Worm (Caenorhabditis elegans) whole organism, mixed stage, embryonic: ENCODE measurements around the gene str-3.

Experiments
- M03D4.4 ChIP-seq: sonication (generic microtip); optimal IDR thresholded peaks from 2 replicates; lab custom pipeline; 2017; ENCODE audit warnings: mild to moderate bottlenecking, missing genetic modification characterization, missing compliant biosample characterization
- bed-3 ChIP-seq: fragments of 200-800 bp; sonication (Bioruptor generic); optimal IDR thresholded peaks from 3 replicates; lab custom pipeline; 2018; ENCODE audit warnings: mild to moderate bottlenecking, missing genetic modification characterization, moderate library complexity, missing compliant biosample characterization
- blmp-1 ChIP-seq: fragments of 150-350 bp; optimal IDR thresholded peaks from 2 replicates; lab custom pipeline; 2014; ENCODE audit warnings: missing biosample characterization, missing genetic modification characterization
- ceh-39 ChIP-seq: fragments of 150-350 bp; optimal IDR thresholded peaks from 2 replicates; lab custom pipeline; 2014; ENCODE audit warnings: missing biosample characterization, missing genetic modification characterization
- ceh-43 ChIP-seq: fragments of 200-800 bp; sonication (Bioruptor generic); optimal IDR thresholded peaks from 2 replicates; lab custom pipeline; 2018; ENCODE audit warnings: mild to moderate bottlenecking, missing genetic modification characterization, moderate library complexity, missing compliant biosample characterization
- ceh-83 ChIP-seq: fragments of 200-800 bp; sonication (Bioruptor generic); optimal IDR thresholded peaks from 2 replicates; lab custom pipeline; 2018; ENCODE audit warnings: mild to moderate bottlenecking, missing genetic modification characterization, missing compliant biosample characterization
- ces-1 ChIP-seq: fragments of 150-350 bp; optimal IDR thresholded peaks from 2 replicates; lab custom pipeline; 2014; ENCODE audit warnings: missing biosample characterization, missing genetic modification reagents, missing genetic modification characterization
- cnd-1 ChIP-seq: fragments of 200-800 bp; sonication (Bioruptor generic); optimal IDR thresholded peaks from 2 replicates; lab custom pipeline; 2018; ENCODE audit warnings: mild to moderate bottlenecking, missing genetic modification characterization, missing compliant biosample characterization
- drap-1 ChIP-seq: fragments of 200-800 bp; sonication (Bioruptor generic); optimal IDR thresholded peaks from 3 replicates; lab custom pipeline; 2018; ENCODE audit warnings: mild to moderate bottlenecking, missing genetic modification characterization, missing compliant biosample characterization
- elt-1 ChIP-seq: sonication (generic microtip); optimal IDR thresholded peaks from 2 replicates; lab custom pipeline; 2017; ENCODE audit warnings: missing genetic modification characterization, mild to moderate bottlenecking, missing compliant biosample characterization, antibody characterized with exemption, moderate library complexity, borderline replicate concordance; ENCODE audit not compliant: insufficient read depth
- elt-3 ChIP-seq: fragments of 150-350 bp; optimal IDR thresholded peaks from 2 replicates; lab custom pipeline; 2014; ENCODE audit warnings: missing biosample characterization, missing genetic modification characterization
- flh-1 ChIP-seq: fragments of 200-800 bp; sonication (Bioruptor generic); optimal IDR thresholded peaks from 2 replicates; lab custom pipeline; 2018; ENCODE audit warnings: mild to moderate bottlenecking, missing genetic modification characterization, moderate library complexity, missing compliant biosample characterization
- ham-2 ChIP-seq: fragments of 200-800 bp; sonication (Bioruptor generic); optimal IDR thresholded peaks from 2 replicates; lab custom pipeline; 2018; ENCODE audit warnings: mild to moderate bottlenecking, missing genetic modification characterization, missing compliant biosample characterization
- hlh-1 ChIP-seq: fragments of 150-350 bp; optimal IDR thresholded peaks from 2 replicates; lab custom pipeline; 2014; ENCODE audit warnings: missing biosample characterization, missing genetic modification reagents, missing genetic modification characterization
- lin-13 ChIP-seq: fragments of 150-350 bp; optimal IDR thresholded peaks from 2 replicates; lab custom pipeline; 2014; ENCODE audit warnings: missing biosample characterization, missing genetic modification characterization
- lin-32 ChIP-seq: fragments of 200-800 bp; sonication (Bioruptor generic); optimal IDR thresholded peaks from 2 replicates; lab custom pipeline; 2018; ENCODE audit warnings: mild to moderate bottlenecking, missing genetic modification characterization, missing compliant biosample characterization
- lsy-2 ChIP-seq: fragments of 150-350 bp; optimal IDR thresholded peaks from 2 replicates; lab custom pipeline; 2014; ENCODE audit warnings: missing biosample characterization, missing genetic modification characterization
- mab-5 ChIP-seq: fragments of 150-350 bp; optimal IDR thresholded peaks from 2 replicates; lab custom pipeline; 2014; ENCODE audit warnings: missing biosample characterization, missing genetic modification characterization
- mep-1 ChIP-seq: fragments of 150-350 bp; optimal IDR thresholded peaks from 2 replicates; lab custom pipeline; 2017; ENCODE audit warnings: missing biosample characterization, missing genetic modification reagents, missing genetic modification characterization, inconsistent platforms
- mls-2 ChIP-seq: sonication (generic microtip); optimal IDR thresholded peaks from 2 replicates; lab custom pipeline; 2016; ENCODE audit warnings: mild to moderate bottlenecking, missing genetic modification characterization, moderate library complexity, missing compliant biosample characterization
- nhr-12 ChIP-seq: fragments of 150-350 bp; optimal IDR thresholded peaks from 2 replicates; lab custom pipeline; 2014; ENCODE audit warnings: missing biosample characterization, missing genetic modification characterization
- nhr-2 ChIP-seq: fragments of 150-350 bp; optimal IDR thresholded peaks from 2 replicates; lab custom pipeline; 2014; ENCODE audit warnings: missing biosample characterization, missing genetic modification characterization
- nhr-237 ChIP-seq: fragments of 150-350 bp; optimal IDR thresholded peaks from 2 replicates; lab custom pipeline; 2014; ENCODE audit warnings: missing biosample characterization, missing genetic modification characterization
- nhr-28 ChIP-seq: fragments of 150-350 bp; optimal IDR thresholded peaks from 2 replicates; lab custom pipeline; 2014; ENCODE audit warnings: missing biosample characterization, missing genetic modification characterization
- nhr-76 ChIP-seq: sonication (generic microtip); optimal IDR thresholded peaks from 2 replicates; lab custom pipeline; 2017; ENCODE audit warnings: missing biosample characterization, missing genetic modification characterization
- pha-4 ChIP-seq: fragments of 150-350 bp; optimal IDR thresholded peaks from 2 replicates; lab custom pipeline; 2018; ENCODE audit warnings: missing biosample characterization, missing genetic modification reagents, missing genetic modification characterization
- sem-2 ChIP-seq: fragments of 200-800 bp; sonication (Bioruptor generic); optimal IDR thresholded peaks from 2 replicates; lab custom pipeline; 2018; ENCODE audit warnings: mild to moderate bottlenecking, missing genetic modification characterization, missing compliant biosample characterization
- snpc-4 ChIP-seq: fragments of 150-350 bp; optimal IDR thresholded peaks from 2 replicates; lab custom pipeline; 2014; ENCODE audit warnings: missing biosample characterization, missing genetic modification characterization
- sptf-1 ChIP-seq: sonication (generic microtip); optimal IDR thresholded peaks from 2 replicates; lab custom pipeline; 2017; ENCODE audit warnings: mild to moderate bottlenecking, missing genetic modification characterization, moderate library complexity, missing compliant biosample characterization
- tbx-8 ChIP-seq: fragments of 200-800 bp; sonication (Bioruptor generic); optimal IDR thresholded peaks from 2 replicates; lab custom pipeline; 2018; ENCODE audit warnings: mild to moderate bottlenecking, missing genetic modification characterization, moderate library complexity, missing compliant biosample characterization
- unc-120 ChIP-seq: sonication (generic microtip); optimal IDR thresholded peaks from 2 replicates; lab custom pipeline; 2017; ENCODE audit warnings: missing genetic modification characterization, missing compliant biosample characterization; ENCODE audit not compliant: poor library complexity, severe bottlenecking
- unc-39 ChIP-seq: fragments of 150-350 bp; optimal IDR thresholded peaks from 2 replicates; lab custom pipeline; 2014; ENCODE audit warnings: missing biosample characterization, missing genetic modification characterization
- unc-62 ChIP-seq: fragments of 150-350 bp; optimal IDR thresholded peaks from 2 replicates; lab custom pipeline; 2014; ENCODE audit warnings: missing biosample characterization, missing genetic modification reagents, missing genetic modification characterization
- zip-8 ChIP-seq: fragments of 150-350 bp; optimal IDR thresholded peaks from 2 replicates; lab custom pipeline; 2014; ENCODE audit warnings: missing biosample characterization, missing genetic modification characterization
- ztf-11 ChIP-seq: fragments of 150-350 bp; optimal IDR thresholded peaks from 2 replicates; lab custom pipeline; 2014; ENCODE audit warnings: missing biosample characterization, missing genetic modification characterization

The str-3 gene

DNA sequence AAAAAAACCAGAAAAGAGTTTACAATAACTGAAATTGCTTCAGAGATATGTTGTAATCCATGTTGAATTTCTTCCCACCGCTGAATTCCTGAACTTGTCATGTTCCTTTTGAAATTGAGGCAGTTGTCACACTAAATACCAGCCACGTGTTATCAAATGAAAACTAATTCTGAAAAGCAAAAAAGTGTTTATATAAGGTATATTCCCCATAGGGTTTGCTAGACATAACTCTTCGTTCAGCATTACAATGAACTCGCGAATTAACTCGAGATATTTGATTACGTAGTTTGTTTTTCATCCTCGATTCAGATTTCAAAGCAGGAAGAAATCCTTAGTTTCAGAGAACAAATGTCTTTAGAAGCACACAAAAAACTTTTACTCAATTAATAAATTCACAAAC, at the start of gene str-3:
str-3 (minus strand) TSS at position 101 of the 400 bp plus-strand sequence.
- TF ChIP-seq flh-1 (GFP tag; lab: Kevin White, UChicago) (no peak), ceh-39 (tag; lab: Kevin White, UChicago) (no peak), sem-2 (no peak), nhr-28 (tag; lab: Kevin White, UChicago) (no peak)

DNA sequence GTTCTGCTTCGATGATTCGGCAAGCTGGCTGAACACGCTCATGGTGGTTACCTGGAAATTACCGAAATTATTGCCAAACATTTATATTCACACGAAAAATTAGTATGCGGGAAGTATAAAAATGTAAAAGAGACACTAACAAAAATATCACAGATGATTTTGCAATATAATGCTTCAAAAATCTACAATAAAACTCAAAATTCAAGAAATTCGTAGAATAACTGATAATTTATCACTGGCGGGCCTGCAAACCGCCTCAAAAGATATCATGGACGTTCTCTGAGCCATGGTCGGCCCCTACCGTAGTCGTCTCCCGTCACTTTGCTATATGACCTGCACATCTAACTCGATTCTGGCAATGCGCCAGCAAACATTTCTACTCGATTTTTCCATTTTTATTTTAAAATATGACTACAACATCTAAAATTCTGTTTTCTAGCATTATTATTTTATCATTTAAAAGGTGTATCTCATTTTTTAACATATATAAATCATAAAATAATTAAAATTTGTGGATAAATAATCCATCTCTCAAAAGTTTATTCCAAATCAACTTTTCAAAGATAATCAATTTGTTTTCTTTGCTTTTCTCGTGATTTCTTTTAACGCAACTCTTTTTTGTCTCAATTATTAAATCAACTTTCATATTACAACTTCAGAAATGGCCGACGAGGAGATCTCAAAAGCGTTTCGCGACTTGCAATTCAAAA, 49.4 kb upstream of the str-3 start, which contains the start of the genes F01G4.6 and pfd-1:
F01G4.6 (minus strand) TSS at position 51 of the 710 bp plus-strand sequence.
pfd-1 (plus strand) TSS at position 660 of the 710 bp plus-strand sequence.
- no peak for TF ChIP-seq ham-2
- no peak for TF ChIP-seq nhr-12 (tag; lab: Kevin White, UChicago)
- TF ChIP-seq pha-4 (tag; lab: Kevin White, UChicago): peak; percentile 71
- no peak for TF ChIP-seq elt-1 (tag; lab: Kevin White, UChicago)
- peak; percentile 69 for TF ChIP-seq unc-120
- no peak for TF ChIP-seq lin-32
- no peak for TF ChIP-seq zip-8 (tag; lab: Kevin White, UChicago)
- peak; percentile 74 for TF ChIP-seq sptf-1 (tag; lab: Kevin White, UChicago)
- TF ChIP-seq nhr-76 (tag; lab: Kevin White, UChicago): no peak
- no peak for TF ChIP-seq mab-5 (tag; lab: Kevin White, UChicago)
- TF ChIP-seq snpc-4 (tag; lab: Kevin White, UChicago): no peak
- TF ChIP-seq drap-1 (GFP tag; lab: Kevin White, UChicago): peak; percentile 20
- no peak for TF ChIP-seq ztf-11 (tag; lab: Kevin White, UChicago)
- TF ChIP-seq sem-2: no peak
- no peak for TF ChIP-seq elt-3 (tag; lab: Kevin White, UChicago)
- no peak for TF ChIP-seq tbx-8 (GFP tag; lab: Kevin White, UChicago)
- peak; percentile 57 for TF ChIP-seq hlh-1 (tag; lab: Kevin White, UChicago)
- TF ChIP-seq M03D4.4 (tag; lab: Kevin White, UChicago): peak; percentile 65
- TF ChIP-seq mls-2 (tag; lab: Kevin White, UChicago): no peak
- TF ChIP-seq bed-3 (GFP tag; lab: Kevin White, UChicago): no peak
- TF ChIP-seq lin-13: peak; percentile 79
- peak; percentile 23 for TF ChIP-seq blmp-1 (tag; lab: Kevin White, UChicago)
- TF ChIP-seq ces-1 (GFP tag; lab: Kevin White, UChicago): peak; percentile 86
- TF ChIP-seq unc-62 (GFP tag; lab: Kevin White, UChicago): peak; percentile 58
- no peak for TF ChIP-seq nhr-28 (tag; lab: Kevin White, UChicago)
- TF ChIP-seq flh-1 (GFP tag; lab: Kevin White, UChicago): no peak
- no peak for TF ChIP-seq ceh-83 (GFP tag; lab: Kevin White, UChicago)
- peak; percentile 25 for TF ChIP-seq cnd-1 (tag; lab: Kevin White, UChicago)
- peak; percentile 24 for TF ChIP-seq nhr-2 (tag; lab: Kevin White, UChicago)
- no peak for TF ChIP-seq unc-39 (tag; lab: Kevin White, UChicago)
- TF ChIP-seq mep-1: peak; percentile 82
- peak; percentile 88 for TF ChIP-seq nhr-237 (tag; lab: Kevin White, UChicago)
- peak; percentile 29 for TF ChIP-seq ceh-39 (tag; lab: Kevin White, UChicago)
- no peak for TF ChIP-seq ceh-43 (GFP tag; lab: Kevin White, UChicago)
- TF ChIP-seq lsy-2: peak; percentile 97

DNA sequence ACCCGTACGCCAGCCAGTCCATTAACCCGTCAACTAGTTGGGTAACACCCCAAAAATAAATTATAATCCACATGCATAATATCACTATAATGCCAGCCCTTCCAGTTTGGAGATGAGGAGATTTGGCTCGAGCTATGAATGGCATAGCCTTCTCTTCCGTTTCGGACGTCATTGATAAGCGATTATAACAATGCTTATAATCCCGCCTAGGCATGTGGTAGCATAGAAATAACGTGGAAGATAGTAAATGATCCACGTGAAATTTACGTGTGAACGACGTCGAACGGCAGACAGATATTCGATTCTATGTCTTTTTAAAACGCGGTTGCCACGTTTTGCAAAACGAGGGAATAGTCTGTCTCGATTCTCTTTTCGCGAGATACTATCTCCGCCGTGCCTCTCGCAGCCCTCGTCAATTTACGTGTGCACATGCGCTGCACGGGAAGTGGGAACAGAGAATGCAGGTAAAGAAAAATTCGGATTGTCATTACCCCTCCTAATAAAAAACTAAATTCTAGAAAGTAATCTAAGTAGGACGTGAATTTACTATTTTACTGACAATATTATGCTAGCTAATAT, 48.7 kb upstream of the str-3 start:
- no peak for TF ChIP-seq ztf-11 (tag; lab: Kevin White, UChicago)
- no peak for TF ChIP-seq ces-1 (GFP tag; lab: Kevin White, UChicago)
- TF ChIP-seq blmp-1 (tag; lab: Kevin White, UChicago): no peak
- no peak for TF ChIP-seq bed-3 (GFP tag; lab: Kevin White, UChicago)
- TF ChIP-seq sptf-1 (tag; lab: Kevin White, UChicago): no peak
- TF ChIP-seq sem-2: no peak
- no peak for TF ChIP-seq ceh-39 (tag; lab: Kevin White, UChicago)
- no peak for TF ChIP-seq nhr-2 (tag; lab: Kevin White, UChicago)
- no peak for TF ChIP-seq unc-62 (GFP tag; lab: Kevin White, UChicago)
- no peak for TF ChIP-seq nhr-28 (tag; lab: Kevin White, UChicago)
- no peak for TF ChIP-seq ceh-83 (GFP tag; lab: Kevin White, UChicago)
- TF ChIP-seq elt-3 (tag; lab: Kevin White, UChicago): no peak
- no peak for TF ChIP-seq mab-5 (tag; lab: Kevin White, UChicago)
- no peak for TF ChIP-seq ham-2
